Worm (Caenorhabditis elegans) whole organism, L4 larva: ENCODE data around the gene iars-1.
A peak's percentile ranks its signal among the peaks of the same experiment; 100 is the strongest.

Experiments
- T26A8.4 ChIP-seq: fragments of 200-800 bp; sonication (Bioruptor generic); IDR thresholded peaks from 2 replicates; pipeline ENCODE4 v1.3.6; 2022; ENCODE audit warnings: missing genetic modification characterization, missing compliant biosample characterization
- Y48G9A.11 ChIP-seq: fragments of 200-800 bp; sonication (Bioruptor generic); IDR thresholded peaks from 2 replicates; pipeline ENCODE4 v1.3.6; 2022; ENCODE audit warnings: missing genetic modification reagents, missing genetic modification characterization, missing compliant biosample characterization
- ZK337.2 ChIP-seq: fragments of 200-800 bp; sonication (Bioruptor generic); IDR thresholded peaks from 2 replicates; pipeline ENCODE4 v1.3.6; 2022; ENCODE audit warnings: missing genetic modification reagents, missing genetic modification characterization, missing compliant biosample characterization
- aly-2 ChIP-seq: sonication (generic microtip); optimal IDR thresholded peaks from 2 replicates; lab custom pipeline; 2018; ENCODE audit warnings: missing biosample characterization, missing genetic modification characterization
- arid-1 ChIP-seq: fragments of 200-800 bp; sonication (Bioruptor generic); conservative IDR thresholded peaks from 2 replicates; pipeline ENCODE4 v1.3.6; 2022; ENCODE audit warnings: missing genetic modification reagents, missing genetic modification characterization, missing compliant biosample characterization
- attf-4 ChIP-seq: sonication (generic microtip); optimal IDR thresholded peaks from 3 replicates; lab custom pipeline; 2017; ENCODE audit warnings: missing biosample characterization, missing genetic modification characterization
- ceh-28 ChIP-seq: fragments of 150-350 bp; optimal IDR thresholded peaks from 2 replicates; lab custom pipeline; 2014; ENCODE audit warnings: missing biosample characterization, missing genetic modification reagents, missing genetic modification characterization
- ceh-82 ChIP-seq: sonication (generic microtip); optimal IDR thresholded peaks from 2 replicates; lab custom pipeline; 2017; ENCODE audit warnings: missing biosample characterization, missing genetic modification characterization
- cey-2 ChIP-seq: sonication (generic microtip); optimal IDR thresholded peaks from 3 replicates; lab custom pipeline; 2017; ENCODE audit warnings: missing genetic modification characterization, mild to moderate bottlenecking, missing compliant biosample characterization, antibody characterized with exemption, borderline replicate concordance; ENCODE audit not compliant: insufficient read depth
- ctbp-1 ChIP-seq: fragments of 200-800 bp; sonication (Bioruptor generic); IDR thresholded peaks from 2 replicates; pipeline ENCODE4 v1.3.6; 2022; ENCODE audit warnings: missing genetic modification reagents, missing genetic modification characterization, missing compliant biosample characterization
- daf-8 ChIP-seq: fragments of 200-800 bp; sonication (Bioruptor generic); IDR thresholded peaks from 2 replicates; pipeline ENCODE4 v1.3.6; 2022; ENCODE audit warnings: missing genetic modification characterization, missing compliant biosample characterization
- dmd-6 ChIP-seq: fragments of 200-800 bp; sonication (Bioruptor generic); IDR thresholded peaks from 2 replicates; pipeline ENCODE4 v1.3.6; 2022; ENCODE audit warnings: missing genetic modification reagents, missing genetic modification characterization, missing compliant biosample characterization
- dmd-8 ChIP-seq: fragments of 200-800 bp; sonication (Bioruptor generic); IDR thresholded peaks from 2 replicates; pipeline ENCODE4 v1.3.6; 2022; ENCODE audit warnings: missing genetic modification characterization, missing compliant biosample characterization
- dmd-9 ChIP-seq: fragments of 200-800 bp; sonication (Bioruptor generic); IDR thresholded peaks from 2 replicates; pipeline ENCODE4 v1.3.6; 2022; ENCODE audit warnings: missing genetic modification reagents, missing genetic modification characterization, missing compliant biosample characterization
- dpl-1 ChIP-seq: fragments of 150-350 bp; optimal IDR thresholded peaks from 2 replicates; lab custom pipeline; 2014; ENCODE audit warnings: missing biosample characterization, missing genetic modification reagents, missing genetic modification characterization
- duxl-1 ChIP-seq: sonication (generic microtip); optimal IDR thresholded peaks from 2 replicates; lab custom pipeline; 2016; ENCODE audit warnings: mild to moderate bottlenecking, missing genetic modification characterization, moderate library complexity, missing compliant biosample characterization; ENCODE audit not compliant: poor library complexity
- dve-1 ChIP-seq: sonication (generic microtip); optimal IDR thresholded peaks from 2 replicates; lab custom pipeline; 2017; ENCODE audit warnings: antibody characterized with exemption, mild to moderate bottlenecking, missing genetic modification characterization, missing compliant biosample characterization; ENCODE audit not compliant: insufficient read depth
- fkh-10 ChIP-seq: fragments of 150-350 bp; optimal IDR thresholded peaks from 2 replicates; lab custom pipeline; 2014; ENCODE audit warnings: missing biosample characterization, missing genetic modification reagents, missing genetic modification characterization
- gei-8 ChIP-seq: fragments of 200-800 bp; sonication (Bioruptor generic); optimal IDR thresholded peaks from 2 replicates; lab custom pipeline; 2018; ENCODE audit warnings: mild to moderate bottlenecking, missing genetic modification characterization, missing compliant biosample characterization
- hif-1 ChIP-seq, 2 experiments: sonication (generic microtip); optimal IDR thresholded peaks; 2 replicates each; lab custom pipeline; 2016 to 2017; ENCODE audit warnings: missing compliant biosample characterization in 2 of 2, missing genetic modification characterization in 2 of 2, missing genetic modification reagents in 2 of 2, missing genotype in 2 of 2, mild to moderate bottlenecking in 1 of 2
- hmg-1.1 ChIP-seq: fragments of 200-800 bp; sonication (Bioruptor generic); IDR thresholded peaks from 2 replicates; pipeline ENCODE4 v1.3.6; 2022; ENCODE audit warnings: missing genetic modification reagents, missing genetic modification characterization, missing compliant biosample characterization
- lim-7 ChIP-seq: fragments of 200-800 bp; sonication (Bioruptor generic); IDR thresholded peaks from 2 replicates; pipeline ENCODE4 v1.3.6; 2022; ENCODE audit warnings: missing genetic modification characterization, missing compliant biosample characterization
- lin-1 ChIP-seq: fragments of 200-800 bp; sonication (Bioruptor generic); IDR thresholded peaks from 2 replicates; pipeline ENCODE4 v1.3.6; 2022; ENCODE audit warnings: missing genetic modification reagents, missing genetic modification characterization, missing compliant biosample characterization
- lin-29 ChIP-seq: fragments of 200-800 bp; sonication (Bioruptor generic); IDR thresholded peaks from 2 replicates; pipeline ENCODE4 v1.3.6; 2022; ENCODE audit warnings: missing genetic modification reagents, missing genetic modification characterization, missing compliant biosample characterization
- lin-38 ChIP-seq: fragments of 200-800 bp; sonication (Bioruptor generic); IDR thresholded peaks from 2 replicates; pipeline ENCODE4 v1.3.6; 2022; ENCODE audit warnings: missing genetic modification reagents, missing genetic modification characterization, missing compliant biosample characterization
- lir-3 ChIP-seq: sonication (generic microtip); optimal IDR thresholded peaks from 2 replicates; lab custom pipeline; 2016; ENCODE audit warnings: mild to moderate bottlenecking, missing genetic modification characterization, missing compliant biosample characterization
- madf-5 ChIP-seq, 2 experiments: fragments of 200-800 bp; sonication (Bioruptor generic); IDR thresholded peaks; 2 replicates each; pipeline ENCODE4 v1.3.6; 2022; ENCODE audit warnings: missing compliant biosample characterization in 2 of 2, missing genetic modification characterization in 2 of 2
- madf-9 ChIP-seq: fragments of 200-800 bp; sonication (Bioruptor generic); conservative IDR thresholded peaks from 2 replicates; pipeline ENCODE4 v1.3.6; 2022; ENCODE audit warnings: missing genetic modification reagents, missing genetic modification characterization, missing compliant biosample characterization
- mes-2 ChIP-seq: sonication (generic microtip); optimal IDR thresholded peaks from 2 replicates; lab custom pipeline; 2016; ENCODE audit warnings: missing genotype, mild to moderate bottlenecking, missing genetic modification characterization, missing compliant biosample characterization; ENCODE audit not compliant: poor library complexity, severe bottlenecking
- mxl-3 ChIP-seq: fragments of 200-800 bp; sonication (Bioruptor generic); optimal IDR thresholded peaks from 2 replicates; lab custom pipeline; 2018; ENCODE audit warnings: mild to moderate bottlenecking, missing genetic modification characterization, missing compliant biosample characterization
- nhr-10 ChIP-seq: fragments of 150-350 bp; optimal IDR thresholded peaks from 2 replicates; lab custom pipeline; 2014; ENCODE audit warnings: missing biosample characterization, missing genetic modification characterization
- nhr-25 ChIP-seq: sonication (generic microtip); optimal IDR thresholded peaks from 2 replicates; lab custom pipeline; 2017; ENCODE audit warnings: missing genetic modification characterization, mild to moderate bottlenecking, missing compliant biosample characterization, antibody characterized with exemption, moderate library complexity, borderline replicate concordance; ENCODE audit not compliant: insufficient read depth
- nhr-28 ChIP-seq: fragments of 150-350 bp; optimal IDR thresholded peaks from 2 replicates; lab custom pipeline; 2014; ENCODE audit warnings: missing biosample characterization, missing genetic modification characterization
- nhr-41 ChIP-seq: fragments of 200-800 bp; sonication (Bioruptor generic); IDR thresholded peaks from 2 replicates; pipeline ENCODE4 v1.3.6; 2022; ENCODE audit warnings: missing genetic modification reagents, missing genetic modification characterization, missing compliant biosample characterization
- nhr-48 ChIP-seq: sonication (generic microtip); optimal IDR thresholded peaks from 2 replicates; lab custom pipeline; 2016; ENCODE audit warnings: mild to moderate bottlenecking, missing genetic modification characterization, missing compliant biosample characterization
- nhr-6 ChIP-seq: fragments of 150-350 bp; optimal IDR thresholded peaks from 2 replicates; lab custom pipeline; 2014; ENCODE audit warnings: missing biosample characterization, missing genetic modification characterization
- pqm-1 ChIP-seq: sonication (generic microtip); optimal IDR thresholded peaks from 2 replicates; lab custom pipeline; 2017; ENCODE audit warnings: missing biosample characterization, missing genetic modification characterization
- saeg-2 ChIP-seq: fragments of 200-800 bp; sonication (Bioruptor generic); IDR thresholded peaks from 2 replicates; pipeline ENCODE4 v1.3.6; 2022; ENCODE audit warnings: missing genetic modification reagents, missing genetic modification characterization, missing compliant biosample characterization
- skn-1 ChIP-seq: fragments of 150-350 bp; optimal IDR thresholded peaks from 2 replicates; lab custom pipeline; 2014; ENCODE audit warnings: missing biosample characterization, missing genetic modification characterization
- snpc-4 ChIP-seq: fragments of 150-350 bp; optimal IDR thresholded peaks from 2 replicates; lab custom pipeline; 2014; ENCODE audit warnings: missing biosample characterization, missing genetic modification characterization
- spr-1 ChIP-seq: sonication (generic microtip); optimal IDR thresholded peaks from 2 replicates; lab custom pipeline; 2016; ENCODE audit warnings: mild to moderate bottlenecking, missing genetic modification characterization, missing compliant biosample characterization
- spr-3 ChIP-seq: fragments of 200-800 bp; sonication (Bioruptor generic); optimal IDR thresholded peaks from 2 replicates; lab custom pipeline; 2018; ENCODE audit warnings: mild to moderate bottlenecking, missing genetic modification characterization, missing compliant biosample characterization
- tra-1 ChIP-seq: fragments of 200-800 bp; sonication (Bioruptor generic); IDR thresholded peaks from 2 replicates; pipeline ENCODE4 v1.3.6; 2022; ENCODE audit warnings: missing genetic modification reagents, missing genetic modification characterization, missing compliant biosample characterization
- unc-130 ChIP-seq: sonication (generic microtip); optimal IDR thresholded peaks from 2 replicates; lab custom pipeline; 2016; ENCODE audit warnings: missing genetic modification reagents, missing genetic modification characterization, missing compliant biosample characterization
- zag-1 ChIP-seq: fragments of 150-350 bp; optimal IDR thresholded peaks from 2 replicates; lab custom pipeline; 2014; ENCODE audit warnings: missing biosample characterization, missing genetic modification characterization
- zfp-2 ChIP-seq: sonication (generic microtip); optimal IDR thresholded peaks from 2 replicates; lab custom pipeline; 2016; ENCODE audit warnings: mild to moderate bottlenecking, missing genetic modification characterization, missing compliant biosample characterization
- ztf-11 ChIP-seq: fragments of 150-350 bp; optimal IDR thresholded peaks from 2 replicates; lab custom pipeline; 2014; ENCODE audit warnings: missing biosample characterization, missing genetic modification characterization
- ztf-7 ChIP-seq: fragments of 150-350 bp; optimal IDR thresholded peaks from 2 replicates; lab custom pipeline; 2014; ENCODE audit warnings: missing biosample characterization, missing genetic modification characterization

The iars-1 gene

DNA sequence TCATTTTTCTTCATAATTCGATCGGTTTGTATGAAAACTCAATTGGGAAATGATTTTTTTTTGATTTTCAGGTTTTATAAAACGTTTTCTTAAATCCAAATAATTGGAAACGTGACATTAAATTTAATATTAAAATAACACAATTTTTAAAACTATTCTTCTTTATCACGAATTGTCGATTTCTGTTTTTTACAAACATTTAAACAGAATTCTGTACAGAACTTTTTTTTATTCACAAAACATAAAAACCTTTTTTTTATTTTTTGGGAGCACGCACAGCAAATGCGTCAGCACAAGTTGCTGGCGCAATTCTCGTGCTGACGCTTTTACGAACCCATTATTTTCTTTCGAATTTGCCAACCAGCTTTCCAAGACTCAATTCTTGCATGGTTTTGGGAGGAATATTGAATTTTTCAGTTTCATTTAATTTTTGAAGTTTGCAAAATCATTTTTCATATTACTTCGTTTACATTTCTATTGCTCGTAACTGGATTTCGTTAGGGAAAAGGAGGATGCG is 5.4 kb downstream of the iars-1 start, which contains the start of gene mpz-5 (continued):
- no peak for TF ChIP-seq cey-2
- no peak for TF ChIP-seq tra-1 (GFP tag; lab: Robert Waterston, UW)
- 0 out of 2 replicates have a peak, but pooled peaks have one; percentile 9 for TF ChIP-seq ctbp-1 (GFP tag; lab: Robert Waterston, UW)
- no peak for TF ChIP-seq dmd-9
- TF ChIP-seq ZK337.2 (GFP tag; lab: Robert Waterston, UW): no peak
- no peak for TF ChIP-seq lir-3 (tag; lab: Kevin White, UChicago)
- TF ChIP-seq aly-2: no peak
- TF ChIP-seq zag-1 (tag; lab: Kevin White, UChicago): no peak
- TF ChIP-seq dpl-1 (GFP tag; lab: Kevin White, UChicago): peak; percentile 71
- peak; percentile 16 for TF ChIP-seq duxl-1 (tag; lab: Kevin White, UChicago)
- no peak for TF ChIP-seq skn-1 (tag; lab: Kevin White, UChicago)
- TF ChIP-seq nhr-28: peak; percentile 44
- TF ChIP-seq nhr-25 (tag; lab: Kevin White, UChicago): peak; percentile 16
- peak; percentile 54 for TF ChIP-seq ztf-7 (tag; lab: Kevin White, UChicago)
- TF ChIP-seq madf-5 (GFP tag; IDR thresholded peaks at IDR 0.05; lab: Robert Waterston, UW): no peak
- TF ChIP-seq, all 104 proteins: peak for 33

DNA sequence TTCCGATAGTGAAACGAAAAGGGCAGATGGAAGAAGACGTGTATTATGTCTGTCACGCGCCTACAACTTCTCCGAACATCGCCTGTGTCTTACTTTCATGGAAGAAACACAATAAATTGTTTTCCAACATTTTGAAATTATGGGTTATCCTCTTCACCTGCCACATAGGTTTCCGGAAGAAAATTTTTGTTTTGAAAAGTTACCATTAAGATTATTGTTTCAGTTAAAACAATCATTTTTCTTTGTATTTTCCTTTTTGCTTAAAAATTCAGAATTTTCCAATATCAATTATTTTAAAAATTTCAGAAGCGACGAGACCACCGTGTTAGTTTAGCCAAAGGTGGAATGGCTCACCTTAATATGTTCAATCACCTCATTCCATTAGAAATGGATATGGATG is 6.2 kb downstream of the iars-1 start, which contains the start of gene mask-1:
mask-1 (plus strand) TSS at position 301 of the 400 bp plus-strand sequence.
- TF ChIP-seq T26A8.4 (no peak), hif-1 (tag; optimal IDR thresholded peaks at IDR 0.05; lab: Kevin White, UChicago) (no peak), nhr-48 (tag; lab: Kevin White, UChicago) (no peak), spr-1 (no peak), snpc-4 (no peak), dmd-8 (no peak), ZK337.2 (GFP tag; lab: Robert Waterston, UW) (no peak), mxl-3 (GFP tag; lab: Kevin White, UChicago) (no peak), hmg-1.1 (GFP tag; lab: Robert Waterston, UW) (no peak), lin-1 (GFP tag; lab: Robert Waterston, UW) (no peak), ceh-28 (tag; lab: Kevin White, UChicago) (no peak), lin-29 (no peak), nhr-10 (no peak), mes-2 (no peak), arid-1 (GFP tag; lab: Robert Waterston, UW) (no peak), ceh-82 (tag; lab: Kevin White, UChicago) (no peak)
- TF ChIP-seq, all 104 proteins: peak for 0

DNA sequence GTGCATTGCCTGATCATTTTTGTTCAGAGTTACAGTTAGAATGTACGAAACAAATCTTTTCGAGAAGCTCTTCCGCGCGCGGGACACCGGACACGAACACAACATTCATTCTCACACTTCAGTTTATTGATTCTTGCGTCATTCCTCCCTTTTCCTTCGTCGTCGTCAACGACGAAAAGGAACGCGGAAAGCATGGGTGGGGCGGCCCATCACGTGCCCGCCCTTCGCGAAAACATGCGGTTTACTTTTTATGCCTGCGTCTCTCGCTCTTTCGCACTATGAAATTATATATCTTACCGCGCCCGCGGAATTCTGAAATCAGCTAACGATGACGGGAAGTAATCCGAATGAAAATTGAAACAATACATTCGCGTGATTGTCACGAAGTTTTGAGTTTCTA is 12.2 kb downstream of the iars-1 start:
- TF ChIP-seq zfp-2 (no peak), lim-7 (GFP tag; lab: Robert Waterston, UW) (no peak), dmd-6 (peak; percentile 51), daf-8 (GFP tag; lab: Robert Waterston, UW) (no peak), ceh-28 (tag; lab: Kevin White, UChicago) (no peak), gei-8 (GFP tag; lab: Kevin White, UChicago) (no peak), Y48G9A.11 (GFP tag; lab: Robert Waterston, UW) (no peak), lin-38 (GFP tag; lab: Robert Waterston, UW) (no peak), nhr-28 (peak; percentile 31), aly-2 (no peak), lir-3 (tag; lab: Kevin White, UChicago) (no peak), dpl-1 (GFP tag; lab: Kevin White, UChicago) (peak; percentile 51), nhr-6 (tag; lab: Kevin White, UChicago) (no peak), saeg-2 (GFP tag; lab: Robert Waterston, UW) (0 out of 2 replicates have a peak, but pooled peaks have one; percentile 11), fkh-10 (GFP tag; lab: Kevin White, UChicago) (no peak), nhr-41 (GFP tag; lab: Robert Waterston, UW) (no peak), ZK337.2 (GFP tag; lab: Robert Waterston, UW) (no peak), attf-4 (no peak), dve-1 (peak; percentile 67), ztf-11 (tag; lab: Kevin White, UChicago) (no peak), pqm-1 (tag; lab: Kevin White, UChicago) (no peak), spr-3 (no peak), unc-130 (GFP tag; lab: Kevin White, UChicago) (peak; percentile 24), madf-9 (peak; percentile 92)
